Worm (Caenorhabditis elegans) whole organism, L3 larva: Measurements from ENCODE around the gene dat-1.

Experiments used
- ceh-16 ChIP-seq: sonication (generic microtip); optimal IDR thresholded peaks from 2 replicates; lab custom pipeline; 2017; ENCODE audit warnings: missing biosample characterization, missing genetic modification characterization
- ceh-28 ChIP-seq: fragments of 150-350 bp; optimal IDR thresholded peaks from 2 replicates; lab custom pipeline; 2014; ENCODE audit warnings: missing biosample characterization, missing genetic modification reagents, missing genetic modification characterization
- elt-1 ChIP-seq: fragments of 150-350 bp; optimal IDR thresholded peaks from 2 replicates; lab custom pipeline; 2014; ENCODE audit warnings: missing biosample characterization, missing genetic modification characterization
- elt-2 ChIP-seq: sonication (generic microtip); optimal IDR thresholded peaks from 2 replicates; lab custom pipeline; 2016; ENCODE audit warnings: missing genetic modification reagents, mild to moderate bottlenecking, missing genetic modification characterization, missing compliant biosample characterization
- fos-1 ChIP-seq: fragments of 150-350 bp; optimal IDR thresholded peaks from 2 replicates; lab custom pipeline; 2014; ENCODE audit warnings: missing biosample characterization, missing genetic modification characterization
- jun-1 ChIP-seq: fragments of 150-350 bp; optimal IDR thresholded peaks from 2 replicates; lab custom pipeline; 2014; ENCODE audit warnings: missing biosample characterization, missing genetic modification reagents, missing genetic modification characterization
- lin-15B ChIP-seq: fragments of 150-350 bp; optimal IDR thresholded peaks from 2 replicates; lab custom pipeline; 2014; ENCODE audit warnings: missing biosample characterization, missing genetic modification characterization
- mdl-1 ChIP-seq: fragments of 150-350 bp; optimal IDR thresholded peaks from 2 replicates; lab custom pipeline; 2014; ENCODE audit warnings: missing biosample characterization, missing genetic modification characterization
- nhr-11 ChIP-seq: fragments of 150-350 bp; optimal IDR thresholded peaks from 2 replicates; lab custom pipeline; 2014; ENCODE audit warnings: missing biosample characterization, missing genetic modification characterization
- nhr-23 ChIP-seq: fragments of 150-350 bp; optimal IDR thresholded peaks from 2 replicates; lab custom pipeline; 2014; ENCODE audit warnings: missing biosample characterization, missing genetic modification reagents, missing genetic modification characterization
- nhr-28 ChIP-seq: fragments of 150-350 bp; optimal IDR thresholded peaks from 2 replicates; lab custom pipeline; 2014; ENCODE audit warnings: missing biosample characterization, missing genetic modification characterization
- pqm-1 ChIP-seq: fragments of 150-350 bp; optimal IDR thresholded peaks from 2 replicates; lab custom pipeline; 2017; ENCODE audit warnings: missing biosample characterization, missing genetic modification characterization, inconsistent platforms

- TF ChIP-seq elt-2 (tag; lab: Kevin White, UChicago) (no peak), elt-1 (tag; lab: Kevin White, UChicago) (no peak), lin-15B (tag; lab: Kevin White, UChicago) (no peak), pqm-1 (tag; lab: Kevin White, UChicago) (no peak), nhr-28 (no peak), fos-1 (tag; lab: Kevin White, UChicago) (no peak), jun-1 (tag; lab: Kevin White, UChicago) (no peak), mdl-1 (tag; lab: Kevin White, UChicago) (no peak), ceh-16 (tag; lab: Kevin White, UChicago) (no peak), nhr-11 (tag; lab: Kevin White, UChicago) (no peak), nhr-23 (tag; lab: Kevin White, UChicago) (no peak), ceh-28 (tag; lab: Kevin White, UChicago) (no peak)
These were observed at the start of gene dat-1 for ce11 chrIII:9242675-9243074.
